Fruit fly (Drosophila melanogaster) whole organism, adult: ENCODE measurements around the gene Mps1.

ENCODE experiments used
- CG11617 ChIP-seq: fragments of 200-800 bp; sonication (Bioruptor generic); optimal IDR thresholded peaks from 2 replicates; lab custom pipeline; 2017; ENCODE audit warnings: mild to moderate bottlenecking, missing biosample characterization, missing genetic modification reagents, missing genetic modification characterization
- CG12768 ChIP-seq: fragments of 200-800 bp; sonication (Bioruptor generic); optimal IDR thresholded peaks from 2 replicates; lab custom pipeline; 2017; ENCODE audit warnings: missing biosample characterization, missing genetic modification characterization, mild to moderate bottlenecking, moderate library complexity, missing genetic modification reagents
- CG14711 ChIP-seq: fragments of 200-800 bp; sonication (Bioruptor generic); optimal IDR thresholded peaks from 2 replicates; lab custom pipeline; 2018; ENCODE audit warnings: missing biosample characterization, mild to moderate bottlenecking, missing genetic modification characterization, moderate library complexity
- CG1620 ChIP-seq: fragments of 200-800 bp; sonication (Bioruptor generic); optimal IDR thresholded peaks from 2 replicates; lab custom pipeline; 2016; ENCODE audit warnings: missing biosample characterization, missing genetic modification characterization
- CG33017 ChIP-seq: fragments of 200-800 bp; sonication (Bioruptor generic); optimal IDR thresholded peaks from 2 replicates; lab custom pipeline; 2018; ENCODE audit warnings: missing biosample characterization, mild to moderate bottlenecking, missing genetic modification characterization, moderate library complexity
- CG5204 ChIP-seq: fragments of 200-800 bp; sonication (Bioruptor generic); optimal IDR thresholded peaks from 2 replicates; lab custom pipeline; 2016; ENCODE audit warnings: missing biosample characterization, missing genetic modification characterization
- CG7045 ChIP-seq: fragments of 200-800 bp; sonication (Bioruptor generic); optimal IDR thresholded peaks from 2 replicates; lab custom pipeline; 2017; ENCODE audit warnings: missing biosample characterization, mild to moderate bottlenecking, missing genetic modification characterization
- CG7101 ChIP-seq: fragments of 200-800 bp; sonication (Bioruptor generic); optimal IDR thresholded peaks from 2 replicates; lab custom pipeline; 2018; ENCODE audit warnings: missing biosample characterization, mild to moderate bottlenecking, missing genetic modification characterization, moderate library complexity
- Clk ChIP-seq: fragments of 200-800 bp; sonication (Bioruptor generic); optimal IDR thresholded peaks from 2 replicates; lab custom pipeline; 2017; ENCODE audit warnings: missing biosample characterization, missing genetic modification characterization
- Crg-1 ChIP-seq: fragments of 200-800 bp; sonication (Bioruptor generic); optimal IDR thresholded peaks from 2 replicates; lab custom pipeline; 2016; ENCODE audit warnings: missing biosample characterization, missing genetic modification characterization
- Hr96 ChIP-seq: fragments of 200-800 bp; sonication (Bioruptor generic); optimal IDR thresholded peaks from 2 replicates; lab custom pipeline; 2016; ENCODE audit warnings: missing biosample characterization, missing genetic modification characterization
- Mnt ChIP-seq: fragments of 200-800 bp; sonication (Bioruptor generic); optimal IDR thresholded peaks from 2 replicates; lab custom pipeline; 2016; ENCODE audit warnings: missing biosample characterization, mild to moderate bottlenecking, missing genetic modification characterization
- bab1 ChIP-seq: fragments of 200-800 bp; sonication (Bioruptor generic); optimal IDR thresholded peaks from 3 replicates; lab custom pipeline; 2019; ENCODE audit warnings: missing biosample characterization, mild to moderate bottlenecking, missing genetic modification characterization, moderate library complexity
- cic ChIP-seq: fragments of 200-800 bp; sonication (Bioruptor generic); optimal IDR thresholded peaks from 2 replicates; lab custom pipeline; 2017; ENCODE audit warnings: missing biosample characterization, mild to moderate bottlenecking, missing genetic modification characterization, moderate library complexity
- cnc ChIP-seq, 2 experiments: fragments of >200 bp; optimal IDR thresholded peaks; 2 replicates each; lab custom pipeline; 2017
- kay ChIP-seq: fragments of 200-800 bp; sonication (Bioruptor generic); peaks from one replicate; lab custom pipeline; 2016; ENCODE audit warnings: missing biosample characterization, missing genetic modification characterization, borderline replicate concordance
- ovo ChIP-seq: fragments of 200-800 bp; sonication (Bioruptor generic); optimal IDR thresholded peaks from 2 replicates; lab custom pipeline; 2016; ENCODE audit warnings: missing biosample characterization, missing genetic modification characterization
- pad ChIP-seq: fragments of 200-800 bp; sonication (Bioruptor generic); optimal IDR thresholded peaks from 3 replicates; lab custom pipeline; 2017; ENCODE audit warnings: missing biosample characterization, missing genetic modification characterization, mild to moderate bottlenecking, moderate library complexity, missing genetic modification reagents
- tj ChIP-seq: fragments of 200-800 bp; sonication (Bioruptor generic); optimal IDR thresholded peaks from 3 replicates; lab custom pipeline; 2017; ENCODE audit warnings: missing biosample characterization, mild to moderate bottlenecking, missing genetic modification characterization, moderate library complexity
- toe ChIP-seq: fragments of 200-800 bp; sonication (Bioruptor generic); optimal IDR thresholded peaks from 2 replicates; lab custom pipeline; 2016; ENCODE audit warnings: missing biosample characterization, missing genetic modification characterization

The Mps1 gene

dm6 chr3R:17714773-17715344 is 43.8 kb downstream of the Mps1 start:
- peak; percentile 92 for TF ChIP-seq pad (GFP tag; lab: Kevin White, UChicago)
- no peak for TF ChIP-seq CG11617 (GFP tag; lab: Kevin White, UChicago)

dm6 chr3R:17716858-17717596 is 46.0 kb downstream of the Mps1 start:
- no peak for TF ChIP-seq cnc (optimal IDR thresholded peaks at IDR 0.05; lab: Kevin White, UChicago)
- peak; percentile 58 for TF ChIP-seq bab1 (GFP tag; lab: Kevin White, UChicago)
- peak; percentile 58 for TF ChIP-seq tj (GFP tag; lab: Kevin White, UChicago)
- peak; percentile 11 for TF ChIP-seq toe (GFP tag; lab: Kevin White, UChicago)
- TF ChIP-seq CG5204 (GFP tag; lab: Kevin White, UChicago), result no peak
- no peak for TF ChIP-seq kay (GFP tag; lab: Kevin White, UChicago)
- peak; percentile 34 for TF ChIP-seq CG33017 (tag; lab: Kevin White, UChicago)
- peak; percentile 74 for TF ChIP-seq cic (GFP tag; lab: Kevin White, UChicago)
- peak; percentile 77 for TF ChIP-seq Mnt
- TF ChIP-seq CG12768, result peak; percentile 58
- peak; percentile 66 for TF ChIP-seq Crg-1 (GFP tag; lab: Kevin White, UChicago)
- peak; percentile 44 for TF ChIP-seq Hr96 (GFP tag; lab: Kevin White, UChicago)
- TF ChIP-seq CG11617 (GFP tag; lab: Kevin White, UChicago), result peak; percentile 41
- TF ChIP-seq pad (GFP tag; lab: Kevin White, UChicago), result peak; percentile 70
- peak; percentile 99 for TF ChIP-seq CG14711
- TF ChIP-seq CG7045, result peak; percentile 27
- peak; percentile 55 for TF ChIP-seq ovo (GFP tag; lab: Kevin White, UChicago)
- TF ChIP-seq CG1620 (GFP tag; lab: Kevin White, UChicago), result peak; percentile 21
- TF ChIP-seq Clk (GFP tag; lab: Kevin White, UChicago), result peak; percentile 49
- peak; percentile 47 for TF ChIP-seq CG7101 (tag; lab: Kevin White, UChicago)

- TF ChIP-seq Crg-1 (GFP tag; lab: Kevin White, UChicago) (peak; percentile 46), pad (GFP tag; lab: Kevin White, UChicago) (no peak), CG33017 (tag; lab: Kevin White, UChicago) (no peak), CG14711 (peak; percentile 33), tj (GFP tag; lab: Kevin White, UChicago) (no peak), Mnt (peak; percentile 18), CG5204 (GFP tag; lab: Kevin White, UChicago) (peak; percentile 33), cnc (optimal IDR thresholded peaks at IDR 0.05; lab: Kevin White, UChicago) (no peak), kay (GFP tag; lab: Kevin White, UChicago) (no peak), toe (GFP tag; lab: Kevin White, UChicago) (peak; percentile 56), CG11617 (GFP tag; lab: Kevin White, UChicago) (no peak), CG1620 (GFP tag; lab: Kevin White, UChicago) (peak; percentile 10), ovo (GFP tag; lab: Kevin White, UChicago) (peak; percentile 49), CG7045 (no peak), CG12768 (no peak), cic (GFP tag; lab: Kevin White, UChicago) (no peak), CG7101 (tag; lab: Kevin White, UChicago) (peak; percentile 14), bab1 (GFP tag; lab: Kevin White, UChicago) (peak; percentile 61), Hr96 (GFP tag; lab: Kevin White, UChicago) (peak; percentile 40), Clk (GFP tag; lab: Kevin White, UChicago) (no peak)
Observed at dm6 chr3R:17718051-17718693, 47.1 kb downstream of the Mps1 start, which contains the start of gene osa. TSS of gene osa (minus strand) at chr3R:17718350.

- no peak for TF ChIP-seq CG12768
- TF ChIP-seq kay (GFP tag; lab: Kevin White, UChicago), result peak; percentile 90
- no peak for TF ChIP-seq bab1 (GFP tag; lab: Kevin White, UChicago)
- no peak for TF ChIP-seq CG5204 (GFP tag; lab: Kevin White, UChicago)
- no peak for TF ChIP-seq toe (GFP tag; lab: Kevin White, UChicago)
- no peak for TF ChIP-seq cic (GFP tag; lab: Kevin White, UChicago)
- no peak for TF ChIP-seq ovo (GFP tag; lab: Kevin White, UChicago)
- no peak for TF ChIP-seq Crg-1 (GFP tag; lab: Kevin White, UChicago)
- no peak for TF ChIP-seq pad (GFP tag; lab: Kevin White, UChicago)
- peak; percentile 83 for TF ChIP-seq tj (GFP tag; lab: Kevin White, UChicago)
Observed at dm6 chr3R:17718760-17719625, 47.9 kb downstream of the Mps1 start, which contains the start of gene Pxt. TSS of gene Pxt (plus strand) at chr3R:17719454.
